Worm (Caenorhabditis elegans) whole organism, mixed stage, embryonic: ENCODE measurements around the gene M03F4.6.

Source experiments
- nhr-12 ChIP-seq: fragments of 150-350 bp; optimal IDR thresholded peaks from 2 replicates; lab custom pipeline; 2014; ENCODE audit warnings: missing biosample characterization, missing genetic modification characterization
- nhr-237 ChIP-seq: fragments of 150-350 bp; optimal IDR thresholded peaks from 2 replicates; lab custom pipeline; 2014; ENCODE audit warnings: missing biosample characterization, missing genetic modification characterization
- pha-4 ChIP-seq: fragments of 150-350 bp; optimal IDR thresholded peaks from 2 replicates; lab custom pipeline; 2018; ENCODE audit warnings: missing biosample characterization, missing genetic modification reagents, missing genetic modification characterization
- ztf-11 ChIP-seq: fragments of 150-350 bp; optimal IDR thresholded peaks from 2 replicates; lab custom pipeline; 2014; ENCODE audit warnings: missing biosample characterization, missing genetic modification characterization

- TF ChIP-seq nhr-237 (tag; lab: Kevin White, UChicago) = no peak
- no peak for TF ChIP-seq pha-4
- no peak for TF ChIP-seq ztf-11 (tag; lab: Kevin White, UChicago)
- no peak for TF ChIP-seq nhr-12
Measured at ce11 chrX:4979060-4979459, 9.9 kb upstream of the M03F4.6 start.
